Fruit fly (Drosophila melanogaster): Measurements from ENCODE around the gene Fdx1.
A peak's percentile ranks its signal among the peaks of the same experiment; 100 is the strongest.

dm6 chr3L:9391340-9391980 lies 20.4 kb upstream of the Fdx1 start:
- TF ChIP-seq CG3919 (GFP tag; optimal IDR thresholded peaks at IDR 0.05), result no peak
- TF ChIP-seq Gug (GFP tag; IDR thresholded peaks at IDR 0.05), result no peak
- TF ChIP-seq CG7368 (GFP tag; optimal IDR thresholded peaks at IDR 0.05), result no peak
- no peak for TF ChIP-seq Sox14 (GFP tag; optimal IDR thresholded peaks at IDR 0.05)
- no peak for TF ChIP-seq CG6854 (GFP tag; optimal IDR thresholded peaks at IDR 0.05)
- TF ChIP-seq svp (GFP tag), result peak; percentile 78
- TF ChIP-seq Ets21C (GFP tag; optimal IDR thresholded peaks at IDR 0.05), result no peak
- TF ChIP-seq CG15336 (GFP tag; IDR thresholded peaks at IDR 0.05), result no peak
- no peak for TF ChIP-seq CG8632 (GFP tag; optimal IDR thresholded peaks at IDR 0.05)
- TF ChIP-seq CG16779 (tag; optimal IDR thresholded peaks at IDR 0.05), result no peak
- no peak for TF ChIP-seq Eip75B (GFP tag; optimal IDR thresholded peaks at IDR 0.05)
- no peak for TF ChIP-seq cyc (GFP tag; optimal IDR thresholded peaks at IDR 0.05)

Measured in whole organism, prepupa.